Worm (Caenorhabditis elegans): ENCODE results near the gene F46G10.1.

Gene F46G10.1

DNA sequence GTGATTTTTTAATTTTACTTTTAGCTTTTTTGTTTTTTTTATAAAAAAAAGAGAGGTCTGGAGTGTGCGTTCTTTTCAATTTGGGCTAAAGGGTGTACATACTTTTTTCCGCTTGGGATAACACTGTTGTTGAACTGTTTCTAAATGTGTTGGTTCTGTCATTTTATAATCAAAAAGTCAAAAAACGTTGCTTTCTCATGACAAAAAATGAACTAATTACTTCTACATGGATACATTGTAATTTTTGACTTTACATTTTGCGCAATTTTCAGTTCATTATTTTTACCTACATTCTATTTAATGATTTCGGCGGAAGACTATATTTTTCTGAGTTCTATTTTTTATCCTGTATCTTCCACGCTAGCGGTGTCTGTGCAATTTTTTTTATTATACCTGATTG is 20.0 kb downstream of the F46G10.1 start, which contains the start of gene srd-38:
TSS of gene srd-38 (plus strand) at position 301 of the 400 bp plus-strand sequence.
- TF ChIP-seq daf-12 (tag; optimal IDR thresholded peaks at IDR 0.05) = no peak
- TF ChIP-seq pqm-1 (tag; optimal IDR thresholded peaks at IDR 0.05) = no peak
- no peak for TF ChIP-seq nhr-25 (tag; optimal IDR thresholded peaks at IDR 0.05)
- no peak for TF ChIP-seq ceh-28 (tag; optimal IDR thresholded peaks at IDR 0.05)
- TF ChIP-seq R02D3.7 (tag; optimal IDR thresholded peaks at IDR 0.05) = no peak
- no peak for TF ChIP-seq ceh-9 (tag; optimal IDR thresholded peaks at IDR 0.05)
- no peak for TF ChIP-seq ZK546.5 (tag; optimal IDR thresholded peaks at IDR 0.05)
- no peak for TF ChIP-seq lsy-12 (tag; optimal IDR thresholded peaks at IDR 0.05)

DNA sequence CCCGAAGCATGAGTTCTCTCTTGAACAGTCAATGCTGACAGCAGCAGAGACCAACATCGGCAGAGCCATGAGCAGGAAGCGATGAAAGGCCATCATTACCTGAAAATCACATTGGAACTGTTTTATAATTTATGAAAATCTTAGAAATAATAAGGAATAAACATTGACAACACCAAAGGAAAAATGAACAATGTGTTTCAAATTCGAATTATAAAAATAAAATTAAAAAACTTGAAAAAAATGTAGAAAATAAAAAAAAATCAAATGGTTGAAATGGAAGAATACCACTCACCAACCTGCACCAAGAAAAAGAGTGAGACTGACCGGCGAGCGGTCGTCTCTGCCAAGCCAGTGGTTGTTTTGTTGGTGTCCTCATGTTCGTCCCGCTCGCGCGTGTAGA is 21.0 kb downstream of the F46G10.1 start, which contains the start of gene R04D3.3:
TSS of gene R04D3.3 (minus strand) at position 101 of the 400 bp plus-strand sequence.
- no peak for TF ChIP-seq elt-1 (tag; optimal IDR thresholded peaks at IDR 0.05)
- TF ChIP-seq lin-15B (tag; optimal IDR thresholded peaks at IDR 0.05) = no peak
- no peak for TF ChIP-seq pha-4 (tag; optimal IDR thresholded peaks at IDR 0.05)
- TF ChIP-seq eor-1 (tag; optimal IDR thresholded peaks at IDR 0.05) = no peak
- TF ChIP-seq tbx-2 (tag; optimal IDR thresholded peaks at IDR 0.05) = no peak
- TF ChIP-seq ceh-82 (tag; optimal IDR thresholded peaks at IDR 0.05) = no peak
- TF ChIP-seq unc-62 (GFP tag; optimal IDR thresholded peaks at IDR 0.05) = no peak
- no peak for TF ChIP-seq nhr-77 (tag; optimal IDR thresholded peaks at IDR 0.05)
- no peak for TF ChIP-seq nhr-67 (tag; optimal IDR thresholded peaks at IDR 0.05)
- TF ChIP-seq hmg-11 (tag; optimal IDR thresholded peaks at IDR 0.05) = no peak
- no peak for TF ChIP-seq elt-3 (tag; optimal IDR thresholded peaks at IDR 0.05)
- no peak for TF ChIP-seq aly-2 (tag; optimal IDR thresholded peaks at IDR 0.05)
- no peak for TF ChIP-seq lin-39 (tag; optimal IDR thresholded peaks at IDR 0.05)
- TF ChIP-seq egl-5 (tag; optimal IDR thresholded peaks at IDR 0.05) = no peak
- TF ChIP-seq nhr-43 (tag; optimal IDR thresholded peaks at IDR 0.05; ENCODE audit: poor library complexity, severe bottlenecking) = no peak
- no peak for TF ChIP-seq lsy-12 (tag; optimal IDR thresholded peaks at IDR 0.05)
- no peak for TF ChIP-seq ama-1 (optimal IDR thresholded peaks at IDR 0.05)
- no peak for TF ChIP-seq skn-1 (tag; optimal IDR thresholded peaks at IDR 0.05)

DNA sequence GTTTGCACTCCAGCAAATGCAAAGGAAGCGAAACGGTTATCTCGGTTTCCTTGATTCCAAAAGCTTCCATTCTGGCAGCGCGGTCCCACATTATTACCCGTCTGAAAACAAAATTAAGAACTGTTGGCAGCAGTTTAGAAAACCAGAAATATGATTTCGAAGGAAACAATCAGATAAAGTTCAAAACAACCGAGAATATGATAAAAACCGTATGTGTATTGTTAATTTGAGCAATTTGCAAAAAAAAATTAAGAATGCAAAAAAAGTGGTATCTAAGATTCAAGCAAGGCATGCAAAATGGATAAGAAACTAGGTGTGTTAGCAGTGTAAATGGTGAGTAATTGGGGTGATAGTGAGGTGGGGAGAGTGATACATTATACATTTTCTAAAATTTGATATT is 22.8 kb downstream of the F46G10.1 start, which contains the start of gene R04D3.4:
TSS of gene R04D3.4 (minus strand) at position 101 of the 400 bp plus-strand sequence.
- TF ChIP-seq elt-3 (tag; optimal IDR thresholded peaks at IDR 0.05) (no peak), nhr-76 (tag; optimal IDR thresholded peaks at IDR 0.05) (no peak), lsy-12 (tag; optimal IDR thresholded peaks at IDR 0.05) (no peak), snpc-4 (tag; optimal IDR thresholded peaks at IDR 0.05) (no peak), tbx-2 (tag; optimal IDR thresholded peaks at IDR 0.05) (no peak), ceh-28 (tag; optimal IDR thresholded peaks at IDR 0.05) (no peak), fos-1 (tag; optimal IDR thresholded peaks at IDR 0.05) (no peak), nhr-28 (tag; optimal IDR thresholded peaks at IDR 0.05) (no peak), nhr-67 (tag; optimal IDR thresholded peaks at IDR 0.05) (no peak), ZK546.5 (tag; optimal IDR thresholded peaks at IDR 0.05) (no peak), R02D3.7 (tag; optimal IDR thresholded peaks at IDR 0.05) (no peak), nhr-23 (tag; optimal IDR thresholded peaks at IDR 0.05) (no peak), ama-1 (optimal IDR thresholded peaks at IDR 0.05) (no peak), nhr-11 (tag; optimal IDR thresholded peaks at IDR 0.05) (no peak), nhr-237 (tag; optimal IDR thresholded peaks at IDR 0.05) (no peak), pha-4 (tag; optimal IDR thresholded peaks at IDR 0.05) (no peak), nhr-77 (tag; optimal IDR thresholded peaks at IDR 0.05) (no peak), mml-1 (tag; optimal IDR thresholded peaks at IDR 0.05) (no peak)

DNA sequence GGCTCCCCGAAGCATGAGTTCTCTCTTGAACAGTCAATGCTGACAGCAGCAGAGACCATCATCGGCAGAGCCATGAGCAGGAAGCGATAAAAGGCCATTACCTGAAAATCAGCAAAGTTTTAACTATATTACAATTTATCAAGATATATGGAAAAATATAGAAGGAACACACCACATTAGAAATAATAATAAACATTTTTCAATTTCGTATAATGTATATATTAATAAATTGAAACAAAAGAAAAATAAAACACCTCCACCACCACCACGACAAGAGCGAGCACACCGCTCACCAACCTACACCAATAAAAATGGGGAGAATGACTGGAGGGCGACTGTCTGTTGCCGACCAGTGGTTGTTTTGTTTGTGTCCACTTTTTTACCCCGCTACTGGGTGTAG is 25.0 kb downstream of the F46G10.1 start, which contains the start of gene R04D3.2:
TSS of gene R04D3.2 (minus strand) at position 101 of the 400 bp plus-strand sequence.
- no peak for TF ChIP-seq nhr-237 (tag; optimal IDR thresholded peaks at IDR 0.05)
- TF ChIP-seq mml-1 (tag; optimal IDR thresholded peaks at IDR 0.05) = no peak
- no peak for TF ChIP-seq fkh-2 (tag; optimal IDR thresholded peaks at IDR 0.05)
- no peak for TF ChIP-seq pqm-1 (tag; optimal IDR thresholded peaks at IDR 0.05)
- TF ChIP-seq nhr-76 (tag; optimal IDR thresholded peaks at IDR 0.05) = no peak
- TF ChIP-seq R02D3.7 (tag; optimal IDR thresholded peaks at IDR 0.05) = no peak
- no peak for TF ChIP-seq skn-1 (tag; optimal IDR thresholded peaks at IDR 0.05)
- TF ChIP-seq ZK546.5 (tag; optimal IDR thresholded peaks at IDR 0.05) = no peak
- no peak for TF ChIP-seq nhr-43 (tag; optimal IDR thresholded peaks at IDR 0.05; ENCODE audit: poor library complexity, severe bottlenecking)
- TF ChIP-seq egl-27 (tag; optimal IDR thresholded peaks at IDR 0.05) = no peak
- no peak for TF ChIP-seq lin-15B (tag; optimal IDR thresholded peaks at IDR 0.05)
- no peak for TF ChIP-seq lsy-12 (tag; optimal IDR thresholded peaks at IDR 0.05)
- TF ChIP-seq ceh-16 (tag; optimal IDR thresholded peaks at IDR 0.05) = no peak
- TF ChIP-seq jun-1 (tag; optimal IDR thresholded peaks at IDR 0.05) = no peak
- TF ChIP-seq fkh-10 (GFP tag; optimal IDR thresholded peaks at IDR 0.05) = no peak

All from whole organism, L3 larva.